Worm (Caenorhabditis elegans): Measurements from ENCODE around the gene Y44A6D.3.

The Y44A6D.3 gene

ce11 chrV:20755494-20755893, 36.7 kb downstream of the Y44A6D.3 start:
- TF ChIP-seq nhr-80 (tag; optimal IDR thresholded peaks at IDR 0.05) (peak; percentile 3), cebp-1 (GFP tag; IDR thresholded peaks at IDR 0.05) (no peak), cebp-1 (tag; optimal IDR thresholded peaks at IDR 0.05) (peak; percentile 51), B0019.2 (GFP tag; conservative IDR thresholded peaks at IDR 0.05) (no peak), pbrm-1 (GFP tag; IDR thresholded peaks at IDR 0.05) (no peak), bed-1 (GFP tag; IDR thresholded peaks at IDR 0.05) (no peak)

- TF ChIP-seq ccch-3 (GFP tag; optimal IDR thresholded peaks at IDR 0.05) (no peak), mel-28 (tag; optimal IDR thresholded peaks at IDR 0.05; ENCODE audit: borderline replicate concordance) (no peak), B0019.2 (GFP tag; conservative IDR thresholded peaks at IDR 0.05) (no peak), pha-4 (tag; optimal IDR thresholded peaks at IDR 0.05) (peak; percentile 70)
These were observed 38.2 kb downstream of the Y44A6D.3 start for ce11 chrV:20753838-20754503.

ce11 chrV:20752609-20753102, 39.6 kb downstream of the Y44A6D.3 start, which contains the start of gene pha-4:
pha-4 (plus strand) TSS chrV:20753052.
- no peak for TF ChIP-seq F33H1.4 (GFP tag; IDR thresholded peaks at IDR 0.05)
- TF ChIP-seq cebp-1 (GFP tag; IDR thresholded peaks at IDR 0.05): no peak
- TF ChIP-seq cebp-1 (tag; optimal IDR thresholded peaks at IDR 0.05): peak; percentile 0
- no peak for TF ChIP-seq sdz-38 (tag; optimal IDR thresholded peaks at IDR 0.05)
- no peak for TF ChIP-seq ets-4 (GFP tag; optimal IDR thresholded peaks at IDR 0.05)
- 0 out of 2 replicates have a peak, but pooled peaks have one; percentile 16 for TF ChIP-seq egl-44 (GFP tag; IDR thresholded peaks at IDR 0.05)
- 0 out of 2 replicates have a peak, but pooled peaks have one; percentile 19 for TF ChIP-seq hmg-20 (GFP tag; IDR thresholded peaks at IDR 0.05)
- TF ChIP-seq ccch-3 (GFP tag; optimal IDR thresholded peaks at IDR 0.05): no peak
- TF ChIP-seq pha-4 (tag; optimal IDR thresholded peaks at IDR 0.05): peak; percentile 82
- TF ChIP-seq nhr-80 (tag; optimal IDR thresholded peaks at IDR 0.05): peak; percentile 91
- TF ChIP-seq ekl-4 (GFP tag; IDR thresholded peaks at IDR 0.05): no peak
- peak; percentile 32; the same call in 1 of the 2 replicates for TF ChIP-seq hmg-1.2 (GFP tag; IDR thresholded peaks at IDR 0.05)
- TF ChIP-seq bed-1 (GFP tag; IDR thresholded peaks at IDR 0.05): no peak
- TF ChIP-seq snpc-4 (GFP tag; optimal IDR thresholded peaks at IDR 0.05): no peak
- no peak for TF ChIP-seq snpc-4 (tag; optimal IDR thresholded peaks at IDR 0.05)
- TF ChIP-seq nhr-120 (GFP tag; IDR thresholded peaks at IDR 0.05): no peak
- TF ChIP-seq snpc-3.4 (tag; optimal IDR thresholded peaks at IDR 0.05): no peak
- TF ChIP-seq let-607 (tag; optimal IDR thresholded peaks at IDR 0.05): peak in 1 of 2 experiments; percentile 18
- TF ChIP-seq zfh-2 (GFP tag; conservative IDR thresholded peaks at IDR 0.05): peak; percentile 68
- no peak for TF ChIP-seq Y67H2A.10 (GFP tag; conservative IDR thresholded peaks at IDR 0.05)
- TF ChIP-seq hsf-1 (GFP tag; IDR thresholded peaks at IDR 0.05): no peak
- TF ChIP-seq attf-5 (GFP tag; optimal IDR thresholded peaks at IDR 0.05): peak; percentile 15
- peak; percentile 76 for TF ChIP-seq dox-1 (GFP tag; IDR thresholded peaks at IDR 0.05)
- TF ChIP-seq C17E4.6 (GFP tag; IDR thresholded peaks at IDR 0.05): no peak
- TF ChIP-seq attf-3 (GFP tag; conservative IDR thresholded peaks at IDR 0.05): no peak
- TF ChIP-seq K11D2.4 (GFP tag; IDR thresholded peaks at IDR 0.05): 0 out of 2 replicates have a peak, but pooled peaks have one; percentile 33

ce11 chrV:20749098-20749497, 43.1 kb downstream of the Y44A6D.3 start:
- TF ChIP-seq hsf-1 (GFP tag; IDR thresholded peaks at IDR 0.05) (no peak), pha-4 (tag; optimal IDR thresholded peaks at IDR 0.05) (peak; percentile 93)

ce11 chrV:20747964-20748363, 44.3 kb downstream of the Y44A6D.3 start:
- TF ChIP-seq pha-4 (tag; optimal IDR thresholded peaks at IDR 0.05) (peak; percentile 91), xnd-1 (tag; optimal IDR thresholded peaks at IDR 0.05) (no peak)

Data from whole organism, young adult.